Worm (Caenorhabditis elegans): ENCODE results near the gene Y11D7A.5.
A peak's percentile ranks its signal among the peaks of the same experiment; 100 is the strongest.

Y11D7A.5 gene

DNA sequence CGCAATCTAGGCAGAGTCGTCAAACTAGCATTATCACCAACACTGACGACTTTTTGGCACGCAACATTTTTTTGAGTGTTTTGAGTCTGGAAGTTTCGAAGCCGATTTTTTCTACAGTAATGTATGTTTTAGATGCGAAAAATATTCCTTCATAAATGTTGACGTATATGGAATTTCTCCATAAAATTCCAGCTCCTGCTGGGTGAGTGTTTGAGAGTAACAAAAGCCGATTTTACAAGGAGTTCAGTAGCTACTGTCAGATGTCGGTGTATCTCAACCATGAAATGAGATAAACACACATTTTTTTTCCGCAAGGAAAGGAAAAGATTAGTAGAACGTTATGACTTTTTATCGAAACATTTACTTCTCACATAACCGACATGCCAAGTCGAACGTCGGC lies 30.5 kb downstream of the Y11D7A.5 start:
- TF ChIP-seq T07F8.4 (tag; optimal IDR thresholded peaks at IDR 0.05), result no peak

DNA sequence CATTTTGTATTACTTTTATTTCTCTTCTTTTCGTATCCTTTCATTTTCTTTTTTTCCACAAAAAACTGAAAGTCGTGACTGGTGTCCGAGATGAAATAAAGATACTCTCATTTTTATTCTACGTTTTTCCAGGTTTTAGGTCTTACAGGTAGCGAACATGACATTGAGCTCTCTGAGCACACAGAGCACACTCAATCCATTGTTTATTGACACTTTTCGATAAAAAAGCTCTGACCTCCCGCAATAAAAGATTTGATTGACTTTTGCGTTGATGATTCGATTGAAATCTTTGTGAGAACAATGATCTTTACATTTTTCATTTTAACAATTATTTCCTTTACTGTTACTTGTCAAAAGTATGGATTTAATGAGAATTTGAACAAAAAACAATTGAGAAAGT lies 33.2 kb downstream of the Y11D7A.5 start, which contains the start of gene C46C2.6:
TSS of gene C46C2.6 (plus strand) at position 301 of the 400 bp plus-strand sequence.
- no peak for TF ChIP-seq dox-1 (GFP tag; IDR thresholded peaks at IDR 0.05)
- TF ChIP-seq aptf-3 (GFP tag; IDR thresholded peaks at IDR 0.05), result no peak
- TF ChIP-seq fkh-3 (tag; optimal IDR thresholded peaks at IDR 0.05), result no peak
- no peak for TF ChIP-seq F49E8.2 (tag; optimal IDR thresholded peaks at IDR 0.05; ENCODE audit: insufficient read depth)
- TF ChIP-seq nhr-27 (tag; optimal IDR thresholded peaks at IDR 0.05), result no peak
- no peak for TF ChIP-seq lin-26 (GFP tag; IDR thresholded peaks at IDR 0.05)
- no peak for TF ChIP-seq ceh-58 (GFP tag; IDR thresholded peaks at IDR 0.05)
- TF ChIP-seq lin-40 (tag; optimal IDR thresholded peaks at IDR 0.05), result no peak
- TF ChIP-seq ztf-26 (tag; optimal IDR thresholded peaks at IDR 0.05), result no peak
- no peak for TF ChIP-seq tbp1 (GFP tag; optimal IDR thresholded peaks at IDR 0.05)
- TF ChIP-seq B0261.1 (tag; optimal IDR thresholded peaks at IDR 0.05), result no peak
- TF ChIP-seq K11D2.4 (GFP tag; IDR thresholded peaks at IDR 0.05), result no peak
- no peak for TF ChIP-seq ama-1 (optimal IDR thresholded peaks at IDR 0.05)
- TF ChIP-seq ama-1 (GFP tag; optimal IDR thresholded peaks at IDR 0.05), result no peak
- TF ChIP-seq ccch-3 (GFP tag; optimal IDR thresholded peaks at IDR 0.05), result no peak
- no peak for TF ChIP-seq ZK185.1 (tag; optimal IDR thresholded peaks at IDR 0.05; ENCODE audit: poor library complexity, severe bottlenecking)
- no peak for TF ChIP-seq nhr-120 (GFP tag; IDR thresholded peaks at IDR 0.05)
- TF ChIP-seq lag-1 (GFP tag; IDR thresholded peaks at IDR 0.05), result no peak
- no peak for TF ChIP-seq hmg-20 (GFP tag; IDR thresholded peaks at IDR 0.05)
- no peak for TF ChIP-seq sdz-38 (tag; optimal IDR thresholded peaks at IDR 0.05)

DNA sequence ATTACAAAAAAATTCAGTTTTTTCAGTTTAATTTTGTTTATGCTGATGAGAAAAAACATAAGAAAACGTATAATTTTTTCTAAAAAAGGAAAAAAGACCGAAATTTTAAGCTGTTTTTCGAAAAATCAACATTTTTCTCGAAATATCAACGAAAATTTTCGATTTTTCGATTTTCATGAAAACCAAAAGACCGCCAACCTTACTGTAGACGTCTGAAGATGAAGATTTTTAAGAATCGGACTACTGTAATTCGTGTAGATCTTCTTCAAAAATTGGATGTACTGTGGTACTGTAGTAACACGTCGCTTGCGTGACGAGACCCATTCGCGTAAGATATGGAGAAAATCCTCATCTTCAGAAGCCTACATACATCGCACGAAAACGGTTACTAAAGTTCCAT lies 34.5 kb downstream of the Y11D7A.5 start:
- no peak for TF ChIP-seq K12H6.12 (tag; optimal IDR thresholded peaks at IDR 0.05)
- TF ChIP-seq ekl-4 (GFP tag; IDR thresholded peaks at IDR 0.05), result no peak
- 0 out of 2 replicates have a peak, but pooled peaks have one; percentile 25 for TF ChIP-seq nfyb-1 (GFP tag; IDR thresholded peaks at IDR 0.05)

DNA sequence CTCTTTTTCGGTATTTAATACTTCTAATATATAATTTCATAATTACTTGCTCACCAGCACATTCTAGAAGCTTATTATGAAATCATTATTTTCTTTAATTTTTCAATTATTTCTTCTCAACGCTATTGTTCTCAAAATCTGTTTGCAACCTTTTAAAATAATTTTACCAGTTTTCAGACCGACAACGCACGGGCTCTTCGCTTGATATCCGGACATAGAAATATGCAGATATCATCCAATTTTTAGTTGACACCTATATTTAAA lies 45.5 kb downstream of the Y11D7A.5 start, which contains the start of gene wnk-1:
TSS of gene wnk-1 (plus strand) at position 165 of the 264 bp plus-strand sequence.
- no peak for TF ChIP-seq akir-1 (GFP tag; optimal IDR thresholded peaks at IDR 0.05)
- TF ChIP-seq ztf-26 (tag; optimal IDR thresholded peaks at IDR 0.05), result no peak
- TF ChIP-seq mes-4 (tag; optimal IDR thresholded peaks at IDR 0.05), result no peak
- TF ChIP-seq tbp1 (GFP tag; optimal IDR thresholded peaks at IDR 0.05), result no peak
- TF ChIP-seq dpl-1 (GFP tag; optimal IDR thresholded peaks at IDR 0.05), result no peak
- TF ChIP-seq lir-1 (GFP tag; conservative IDR thresholded peaks at IDR 0.05), result no peak
- TF ChIP-seq tbx-9 (tag; optimal IDR thresholded peaks at IDR 0.05; ENCODE audit: borderline replicate concordance), result no peak
- TF ChIP-seq hlh-12 (tag; optimal IDR thresholded peaks at IDR 0.05), result no peak
- TF ChIP-seq lsy-27 (tag; optimal IDR thresholded peaks at IDR 0.05; ENCODE audit: borderline replicate concordance, insufficient read depth), result no peak
- TF ChIP-seq egl-44 (GFP tag; IDR thresholded peaks at IDR 0.05), result no peak
- TF ChIP-seq rec-8 (tag; optimal IDR thresholded peaks at IDR 0.05), result no peak
- TF ChIP-seq mxl-1 (tag; optimal IDR thresholded peaks at IDR 0.05), result no peak
- no peak for TF ChIP-seq ztf-25 (GFP tag; IDR thresholded peaks at IDR 0.05)
- no peak for TF ChIP-seq hmg-20 (GFP tag; IDR thresholded peaks at IDR 0.05)
- no peak for TF ChIP-seq Y56A3A.18 (GFP tag; IDR thresholded peaks at IDR 0.05)
- TF ChIP-seq egl-18 (GFP tag; IDR thresholded peaks at IDR 0.05), result no peak
- no peak for TF ChIP-seq nfya-2 (GFP tag; IDR thresholded peaks at IDR 0.05)
- TF ChIP-seq repo-1 (tag; optimal IDR thresholded peaks at IDR 0.05), result no peak

Data from whole organism, young adult.